Fruit fly (Drosophila melanogaster) whole organism, wandering third instar larva: ENCODE measurements around the gene CG10657.
A peak's percentile ranks its signal among the peaks of the same experiment; 100 is the strongest.

Experiments
- Abd-B ChIP-seq: fragments of >200 bp; optimal IDR thresholded peaks from 2 replicates; lab custom pipeline; 2017; ENCODE audit warnings: missing biosample characterization, missing genetic modification characterization
- CG32264 ChIP-seq: fragments of 200-800 bp; sonication (Bioruptor generic); optimal IDR thresholded peaks from 2 replicates; lab custom pipeline; 2016; ENCODE audit warnings: missing biosample characterization, missing genetic modification characterization
- CG9705 ChIP-seq: fragments of 200-800 bp; sonication (Bioruptor generic); optimal IDR thresholded peaks from 2 replicates; lab custom pipeline; 2018; ENCODE audit warnings: missing biosample characterization, mild to moderate bottlenecking, missing genetic modification characterization
- CrebA ChIP-seq: fragments of 200-800 bp; sonication (Bioruptor generic); optimal IDR thresholded peaks from 2 replicates; lab custom pipeline; 2016; ENCODE audit warnings: missing biosample characterization, mild to moderate bottlenecking, missing genetic modification characterization, borderline replicate concordance
- Dfd ChIP-seq: fragments of >200 bp; optimal IDR thresholded peaks from 2 replicates; lab custom pipeline; 2017; ENCODE audit warnings: missing biosample characterization, missing genetic modification characterization
- Dif ChIP-seq: fragments of 200-275, 200-300 bp; sonication (Bioruptor generic); optimal IDR thresholded peaks from 2 replicates; lab custom pipeline; 2018; ENCODE audit warnings: missing biosample characterization, missing genetic modification characterization; ENCODE audit not compliant: partially characterized antibody
- GATAd ChIP-seq: sonication (Bioruptor generic); optimal IDR thresholded peaks from 2 replicates; lab custom pipeline; 2016; ENCODE audit warnings: missing biosample characterization, missing genetic modification characterization
- HLH106 ChIP-seq: fragments of 200-800 bp; optimal IDR thresholded peaks from 3 replicates; lab custom pipeline; 2019; ENCODE audit warnings: missing biosample characterization, mild to moderate bottlenecking, missing genetic modification characterization, moderate library complexity
- Hnf4 ChIP-seq: fragments of 200-800 bp; sonication (Bioruptor generic); optimal IDR thresholded peaks from 2 replicates; lab custom pipeline; 2016; ENCODE audit warnings: missing biosample characterization, mild to moderate bottlenecking, missing genetic modification characterization
- Hr78 ChIP-seq: fragments of >200 bp; optimal IDR thresholded peaks from 2 replicates; lab custom pipeline; 2017; ENCODE audit warnings: missing biosample characterization, missing genetic modification characterization
- Hr83 ChIP-seq: fragments of 200-300 bp; sonication (Bioruptor generic); optimal IDR thresholded peaks from 2 replicates; lab custom pipeline; 2016; ENCODE audit warnings: missing biosample characterization, mild to moderate bottlenecking, missing genetic modification characterization, moderate library complexity; ENCODE audit not compliant: poor library complexity, severe bottlenecking
- Jra ChIP-seq: sonication (Bioruptor generic); optimal IDR thresholded peaks from 2 replicates; lab custom pipeline; 2016; ENCODE audit warnings: missing biosample characterization, missing genetic modification characterization
- Mio ChIP-seq: sonication (Bioruptor generic); optimal IDR thresholded peaks from 2 replicates; lab custom pipeline; 2016; ENCODE audit warnings: missing biosample characterization, missing genetic modification characterization
- Myc ChIP-seq: fragments of >200 bp; optimal IDR thresholded peaks from 2 replicates; lab custom pipeline; 2017
- N ChIP-seq: fragments of >200 bp; optimal IDR thresholded peaks from 2 replicates; lab custom pipeline; 2018; ENCODE audit warnings: missing biosample characterization, missing external identifiers, missing genetic modification characterization
- OdsH ChIP-seq: fragments of 200-800 bp; sonication (Bioruptor generic); optimal IDR thresholded peaks from 2 replicates; lab custom pipeline; 2016; ENCODE audit warnings: missing biosample characterization, mild to moderate bottlenecking, missing genetic modification characterization
- Rel ChIP-seq, 2 experiments: fragments of 200-800 bp; sonication (Bioruptor generic) in 1 of 2; optimal IDR thresholded peaks; 2 replicates in 1 of 2; 3 replicates in 1 of 2; lab custom pipeline; 2016 to 2019; ENCODE audit warnings: mild to moderate bottlenecking in 2 of 2, missing biosample characterization in 2 of 2, missing genetic modification characterization in 2 of 2, moderate library complexity in 1 of 2
- Sp1 ChIP-seq: fragments of 200-800 bp; sonication (Bioruptor generic); optimal IDR thresholded peaks from 3 replicates; lab custom pipeline; 2019; ENCODE audit warnings: missing biosample characterization, mild to moderate bottlenecking, missing genetic modification characterization, moderate library complexity
- Vsx2 ChIP-seq: fragments of 200-300, 225-300 bp; sonication (Bioruptor generic); optimal IDR thresholded peaks from 2 replicates; lab custom pipeline; 2018; ENCODE audit warnings: missing biosample characterization, missing genetic modification characterization; ENCODE audit not compliant: partially characterized antibody
- br ChIP-seq: fragments of 200-800 bp; sonication (Bioruptor generic); optimal IDR thresholded peaks from 2 replicates; lab custom pipeline; 2016; ENCODE audit warnings: missing biosample characterization, missing genetic modification characterization
- brk ChIP-seq: fragments of 200-800 bp; sonication (Bioruptor generic); optimal IDR thresholded peaks from 2 replicates; lab custom pipeline; 2016; ENCODE audit warnings: missing biosample characterization, mild to moderate bottlenecking, missing genetic modification characterization
- dl ChIP-seq, 2 experiments: fragments of 175-275, 200-275 bp in 1 of 2; fragments of 200-275 bp in 1 of 2; sonication (Bioruptor generic); optimal IDR thresholded peaks; lab custom pipeline; 2018; ENCODE audit warnings: mild to moderate bottlenecking in 2 of 2, missing biosample characterization in 2 of 2, missing genetic modification characterization in 2 of 2, moderate library complexity in 2 of 2; ENCODE audit not compliant: partially characterized antibody in 2 of 2, insufficient read depth in 1 of 2
- dmrt93B ChIP-seq: fragments of 200-800 bp; sonication (Bioruptor generic); optimal IDR thresholded peaks from 2 replicates; lab custom pipeline; 2018; ENCODE audit warnings: missing biosample characterization, mild to moderate bottlenecking, missing genetic modification characterization
- dsf ChIP-seq: sonication (Bioruptor generic); optimal IDR thresholded peaks from 2 replicates; lab custom pipeline; 2016; ENCODE audit warnings: missing biosample characterization, missing genetic modification characterization, borderline replicate concordance
- ey ChIP-seq: fragments of 200-800 bp; sonication (Bioruptor generic); optimal IDR thresholded peaks from 2 replicates; lab custom pipeline; 2016; ENCODE audit warnings: missing biosample characterization, missing genetic modification characterization
- foxo ChIP-seq, 2 experiments: fragments of 200-800 bp; sonication (Bioruptor generic); optimal IDR thresholded peaks; 2 replicates in 1 of 2; 3 replicates in 1 of 2; lab custom pipeline; 2016 to 2017; ENCODE audit warnings: missing biosample characterization in 2 of 2, missing genetic modification characterization in 2 of 2
- fru ChIP-seq: fragments of 200-800 bp; sonication (Bioruptor generic); optimal IDR thresholded peaks from 3 replicates; lab custom pipeline; 2016; ENCODE audit warnings: missing biosample characterization, mild to moderate bottlenecking, missing genetic modification characterization
- h ChIP-seq: fragments of 200-800 bp; sonication (Bioruptor generic); optimal IDR thresholded peaks from 3 replicates; lab custom pipeline; 2016; ENCODE audit warnings: missing biosample characterization, mild to moderate bottlenecking, missing genetic modification characterization
- jim ChIP-seq: fragments of 175-275, 200-325 bp; sonication (Bioruptor generic); optimal IDR thresholded peaks from 2 replicates; lab custom pipeline; 2016; ENCODE audit warnings: missing biosample characterization, mild to moderate bottlenecking, missing genetic modification characterization
- lola ChIP-seq: fragments of >200 bp; optimal IDR thresholded peaks from 2 replicates; lab custom pipeline; 2017; ENCODE audit warnings: missing biosample characterization, missing genetic modification characterization
- pan ChIP-seq: fragments of >200 bp; optimal IDR thresholded peaks from 2 replicates; lab custom pipeline; 2017
- psq ChIP-seq: fragments of 200-800 bp; sonication (Bioruptor generic); optimal IDR thresholded peaks from 3 replicates; lab custom pipeline; 2017; ENCODE audit warnings: missing biosample characterization, mild to moderate bottlenecking, missing genetic modification characterization, moderate library complexity
- rgr ChIP-seq: fragments of 200-800 bp; sonication (Bioruptor generic); optimal IDR thresholded peaks from 3 replicates; lab custom pipeline; 2016; ENCODE audit warnings: missing biosample characterization, mild to moderate bottlenecking, missing genetic modification characterization
- sage ChIP-seq: fragments of 200-800 bp; sonication (Bioruptor generic); optimal IDR thresholded peaks from 2 replicates; lab custom pipeline; 2016; ENCODE audit warnings: missing biosample characterization, mild to moderate bottlenecking, missing genetic modification characterization
- sv ChIP-seq: fragments of 200-800 bp; sonication (Bioruptor generic); optimal IDR thresholded peaks from 3 replicates; lab custom pipeline; 2016; ENCODE audit warnings: missing biosample characterization, missing genetic modification characterization
- tai ChIP-seq: sonication (Bioruptor generic); optimal IDR thresholded peaks from 2 replicates; lab custom pipeline; 2016; ENCODE audit warnings: missing biosample characterization, missing genetic modification characterization
- usp ChIP-seq: fragments of >200 bp; optimal IDR thresholded peaks from 2 replicates; lab custom pipeline; 2017; ENCODE audit warnings: missing biosample characterization, missing genetic modification characterization
- woc ChIP-seq: sonication (Bioruptor generic); optimal IDR thresholded peaks from 2 replicates; lab custom pipeline; 2016; ENCODE audit warnings: missing biosample characterization, mild to moderate bottlenecking, missing genetic modification characterization

CG10657 gene

dm6 chr3L:12482917-12483316 lies 14.1 kb downstream of the CG10657 start:
- TF ChIP-seq Abd-B, result no peak
- TF ChIP-seq Mio (GFP tag; lab: Kevin White, UChicago), result no peak
- no peak for TF ChIP-seq lola (GFP tag; lab: Kevin White, UChicago)
- no peak for TF ChIP-seq Sp1 (GFP tag; lab: Kevin White, UChicago)
- TF ChIP-seq brk (GFP tag; lab: Kevin White, UChicago), result no peak
- no peak for TF ChIP-seq N (GFP tag; lab: Kevin White, UChicago)
- no peak for TF ChIP-seq usp (GFP tag; lab: Kevin White, UChicago)
- TF ChIP-seq HLH106 (tag; lab: Kevin White, UChicago), result peak; percentile 16
- no peak for TF ChIP-seq Myc (lab: Kevin White, UChicago)
- no peak for TF ChIP-seq dl (GFP tag; optimal IDR thresholded peaks at IDR 0.05; lab: Kevin White, UChicago; ENCODE audit: insufficient read depth in 1 of 2, partially characterized antibody in 2 of 2)
- TF ChIP-seq GATAd (GFP tag; lab: Kevin White, UChicago), result no peak
- peak; percentile 21 for TF ChIP-seq rgr (GFP tag; lab: Kevin White, UChicago)
- TF ChIP-seq Hnf4, result peak; percentile 14
- TF ChIP-seq fru (GFP tag; lab: Kevin White, UChicago), result peak; percentile 8
- peak; percentile 13 for TF ChIP-seq ey
- no peak for TF ChIP-seq CG32264 (GFP tag; lab: Kevin White, UChicago)
- no peak for TF ChIP-seq pan (lab: Kevin White, UChicago)
- peak in 1 of 2 experiments; percentile 16 for TF ChIP-seq foxo (GFP tag; optimal IDR thresholded peaks at IDR 0.05; lab: Kevin White, UChicago)
- TF ChIP-seq Jra (GFP tag; lab: Kevin White, UChicago), result no peak
- no peak for TF ChIP-seq CrebA (GFP tag; lab: Kevin White, UChicago)
- TF ChIP-seq Rel (GFP tag; optimal IDR thresholded peaks at IDR 0.05; lab: Kevin White, UChicago), result no peak
- TF ChIP-seq Rel (tag; optimal IDR thresholded peaks at IDR 0.05; lab: Kevin White, UChicago), result no peak
- TF ChIP-seq br (GFP tag; lab: Kevin White, UChicago), result no peak
- TF ChIP-seq tai, result no peak
- no peak for TF ChIP-seq Dif (GFP tag; lab: Kevin White, UChicago)
- TF ChIP-seq Hr83 (GFP tag; lab: Kevin White, UChicago), result no peak
- TF ChIP-seq sv, result peak; percentile 68
- no peak for TF ChIP-seq dmrt93B
- no peak for TF ChIP-seq CG9705 (GFP tag; lab: Kevin White, UChicago)
- TF ChIP-seq jim (GFP tag; lab: Kevin White, UChicago), result no peak
- no peak for TF ChIP-seq Dfd
- peak; percentile 13 for TF ChIP-seq psq
- TF ChIP-seq h (GFP tag; lab: Kevin White, UChicago), result peak; percentile 47
- TF ChIP-seq Hr78 (GFP tag; lab: Kevin White, UChicago), result no peak
- TF ChIP-seq, all 38 proteins: peak for 9

dm6 chr3L:12482246-12482645 lies 14.8 kb downstream of the CG10657 start, which contains the start of gene CG33725:
Gene CG33725 (plus strand): TSS chr3L:12482609.
- TF ChIP-seq Dif (GFP tag; lab: Kevin White, UChicago) (no peak), sage (GFP tag; lab: Kevin White, UChicago) (no peak), Vsx2 (no peak), CG9705 (GFP tag; lab: Kevin White, UChicago) (no peak), CG32264 (GFP tag; lab: Kevin White, UChicago) (no peak), br (GFP tag; lab: Kevin White, UChicago) (no peak), GATAd (GFP tag; lab: Kevin White, UChicago) (no peak), Jra (GFP tag; lab: Kevin White, UChicago) (no peak), N (GFP tag; lab: Kevin White, UChicago) (no peak), h (GFP tag; lab: Kevin White, UChicago) (no peak)

- no peak for TF ChIP-seq br (GFP tag; lab: Kevin White, UChicago)
- no peak for TF ChIP-seq dsf (GFP tag; lab: Kevin White, UChicago)
- no peak for TF ChIP-seq Vsx2
- TF ChIP-seq lola (GFP tag; lab: Kevin White, UChicago), result no peak
- TF ChIP-seq Hnf4, result no peak
- no peak for TF ChIP-seq tai
- TF ChIP-seq OdsH (GFP tag; lab: Kevin White, UChicago), result no peak
- TF ChIP-seq woc (GFP tag; lab: Kevin White, UChicago), result no peak
Observed at dm6 chr3L:12478229-12478628, 18.8 kb downstream of the CG10657 start.
